Worm (Caenorhabditis elegans) whole organism, L1 larva: ENCODE measurements around the gene serp-1.2.
A peak's percentile ranks its signal among the peaks of the same experiment; 100 is the strongest.

Experiments
- C04F5.9 ChIP-seq: sonication (generic microtip); optimal IDR thresholded peaks from 2 replicates; lab custom pipeline; 2016; ENCODE audit warnings: missing genetic modification characterization, missing compliant biosample characterization
- C16A3.4 ChIP-seq: fragments of 150-350 bp; optimal IDR thresholded peaks from 2 replicates; lab custom pipeline; 2014; ENCODE audit warnings: missing biosample characterization, missing genetic modification characterization
- Y116A8C.19 ChIP-seq: sonication (generic microtip); optimal IDR thresholded peaks from 2 replicates; lab custom pipeline; 2016; ENCODE audit warnings: missing compliant biosample characterization, missing genetic modification characterization, borderline replicate concordance
- aha-1 ChIP-seq: fragments of 150-350 bp; optimal IDR thresholded peaks from 2 replicates; lab custom pipeline; 2014; ENCODE audit warnings: missing biosample characterization, missing genetic modification characterization
- aly-2 ChIP-seq: fragments of 150-350 bp; optimal IDR thresholded peaks from 2 replicates; lab custom pipeline; 2014; ENCODE audit warnings: missing biosample characterization, missing genetic modification characterization
- ama-1 ChIP-seq: fragments of 150-350 bp; optimal IDR thresholded peaks from 2 replicates; lab custom pipeline; 2014
- blmp-1 ChIP-seq: fragments of 150-350 bp; optimal IDR thresholded peaks from 2 replicates; lab custom pipeline; 2014; ENCODE audit warnings: missing biosample characterization, missing genetic modification characterization
- ceh-63 ChIP-seq: fragments of 200-800 bp; sonication (Bioruptor generic); optimal IDR thresholded peaks from 2 replicates; lab custom pipeline; 2018; ENCODE audit warnings: mild to moderate bottlenecking, missing genetic modification characterization, missing compliant biosample characterization
- ceh-8 ChIP-seq: fragments of 200-800 bp; sonication (Bioruptor generic); optimal IDR thresholded peaks from 2 replicates; lab custom pipeline; 2018; ENCODE audit warnings: mild to moderate bottlenecking, missing genetic modification characterization, moderate library complexity, missing compliant biosample characterization
- ceh-88 ChIP-seq: fragments of 200-800 bp; sonication (Bioruptor generic); IDR thresholded peaks from 2 replicates; pipeline ENCODE4 v1.3.6; 2022; ENCODE audit warnings: missing genetic modification characterization, missing compliant biosample characterization
- dpl-1 ChIP-seq, 3 experiments: fragments of 150-350 bp in 2 of 3; sonication (generic microtip) in 1 of 3; optimal IDR thresholded peaks; 2 replicates each; lab custom pipeline; 2014 to 2017; ENCODE audit warnings: missing biosample characterization in 3 of 3, missing genetic modification characterization in 3 of 3, missing genetic modification reagents in 3 of 3
- efl-3 ChIP-seq: fragments of 200-800 bp; sonication (Bioruptor generic); optimal IDR thresholded peaks from 2 replicates; lab custom pipeline; 2018; ENCODE audit warnings: mild to moderate bottlenecking, missing genetic modification characterization, missing compliant biosample characterization
- elt-3 ChIP-seq, 6 experiments: fragments of 150-350 bp in 1 of 6; sonication (generic microtip); optimal IDR thresholded peaks; 2 replicates each; lab custom pipeline; 2017 to 2018; ENCODE audit warnings: missing biosample characterization in 6 of 6, missing genetic modification characterization in 6 of 6, inconsistent platforms in 1 of 6
- ets-5 ChIP-seq: fragments of 200-800 bp; sonication (Bioruptor generic); IDR thresholded peaks from 2 replicates; pipeline ENCODE4 v1.3.6; 2022; ENCODE audit warnings: missing genetic modification characterization, missing compliant biosample characterization
- fkh-8 ChIP-seq: sonication (generic microtip); optimal IDR thresholded peaks from 2 replicates; lab custom pipeline; 2016; ENCODE audit warnings: mild to moderate bottlenecking, missing genetic modification characterization, missing compliant biosample characterization
- fos-1 ChIP-seq: fragments of 150-350 bp; optimal IDR thresholded peaks from 2 replicates; lab custom pipeline; 2014; ENCODE audit warnings: missing biosample characterization, missing genetic modification characterization
- hlh-17 ChIP-seq: fragments of 200-800 bp; sonication (Bioruptor generic); optimal IDR thresholded peaks from 2 replicates; lab custom pipeline; 2018; ENCODE audit warnings: missing genetic modification characterization, mild to moderate bottlenecking, missing compliant biosample characterization, moderate library complexity, borderline replicate concordance
- hlh-4 ChIP-seq: sonication (generic microtip); optimal IDR thresholded peaks from 2 replicates; lab custom pipeline; 2016; ENCODE audit warnings: mild to moderate bottlenecking, missing genetic modification characterization, missing compliant biosample characterization
- jun-1 ChIP-seq: fragments of 150-350 bp; optimal IDR thresholded peaks from 2 replicates; lab custom pipeline; 2014; ENCODE audit warnings: missing biosample characterization, missing genetic modification reagents, missing genetic modification characterization
- lin-13 ChIP-seq: fragments of 150-350 bp; optimal IDR thresholded peaks from 2 replicates; lab custom pipeline; 2014; ENCODE audit warnings: missing biosample characterization, missing genetic modification reagents, missing genetic modification characterization
- lin-14 ChIP-seq: fragments of 200-800 bp; sonication (Bioruptor generic); optimal IDR thresholded peaks from 2 replicates; lab custom pipeline; 2018; ENCODE audit warnings: mild to moderate bottlenecking, missing genetic modification characterization, moderate library complexity, missing compliant biosample characterization
- lin-39 ChIP-seq: fragments of 150-350 bp; optimal IDR thresholded peaks from 2 replicates; lab custom pipeline; 2014; ENCODE audit warnings: missing biosample characterization, missing genetic modification reagents, missing genetic modification characterization
- lir-3 ChIP-seq: sonication (generic microtip); optimal IDR thresholded peaks from 2 replicates; lab custom pipeline; 2016; ENCODE audit warnings: mild to moderate bottlenecking, missing genetic modification characterization, moderate library complexity, missing compliant biosample characterization; ENCODE audit not compliant: poor library complexity
- mdl-1 ChIP-seq, 2 experiments: fragments of 150-350 bp; optimal IDR thresholded peaks; 2 replicates each; lab custom pipeline; 2014 to 2017; ENCODE audit warnings: missing biosample characterization in 2 of 2, missing genetic modification characterization in 2 of 2, inconsistent platforms in 1 of 2
- mef-2 ChIP-seq: fragments of 150-350 bp; optimal IDR thresholded peaks from 2 replicates; lab custom pipeline; 2014; ENCODE audit warnings: missing biosample characterization, missing genetic modification characterization
- mep-1 ChIP-seq: fragments of 150-350 bp; optimal IDR thresholded peaks from 2 replicates; lab custom pipeline; 2014; ENCODE audit warnings: missing biosample characterization, missing genetic modification characterization
- nhr-11 ChIP-seq: fragments of 150-350 bp; optimal IDR thresholded peaks from 2 replicates; lab custom pipeline; 2014; ENCODE audit warnings: missing biosample characterization, missing genetic modification characterization
- nhr-20 ChIP-seq: sonication (generic microtip); optimal IDR thresholded peaks from 2 replicates; lab custom pipeline; 2016; ENCODE audit warnings: mild to moderate bottlenecking, missing genetic modification characterization, missing compliant biosample characterization
- nhr-28 ChIP-seq: fragments of 150-350 bp; optimal IDR thresholded peaks from 2 replicates; lab custom pipeline; 2014; ENCODE audit warnings: missing biosample characterization, missing genetic modification characterization
- nhr-77 ChIP-seq: fragments of 150-350 bp; optimal IDR thresholded peaks from 2 replicates; lab custom pipeline; 2014; ENCODE audit warnings: missing biosample characterization, missing genetic modification characterization
- nhr-85 ChIP-seq: sonication (generic microtip); peaks from one replicate; lab custom pipeline; 2016; ENCODE audit warnings: missing genetic modification characterization, inconsistent platforms, missing compliant biosample characterization
- pax-3 ChIP-seq: fragments of 200-800 bp; sonication (Bioruptor generic); optimal IDR thresholded peaks from 2 replicates; lab custom pipeline; 2018; ENCODE audit warnings: mild to moderate bottlenecking, missing genetic modification characterization, moderate library complexity, missing compliant biosample characterization
- snpc-4 ChIP-seq: fragments of 150-350 bp; optimal IDR thresholded peaks from 2 replicates; lab custom pipeline; 2014; ENCODE audit warnings: missing biosample characterization, missing genetic modification characterization
- sox-4 ChIP-seq: sonication (generic microtip); optimal IDR thresholded peaks from 2 replicates; lab custom pipeline; 2016; ENCODE audit warnings: missing genetic modification characterization, missing compliant biosample characterization
- unc-130 ChIP-seq: fragments of 150-350 bp; optimal IDR thresholded peaks from 2 replicates; lab custom pipeline; 2017; ENCODE audit warnings: missing biosample characterization, missing genetic modification characterization, inconsistent platforms
- unc-30 ChIP-seq: sonication (generic microtip); optimal IDR thresholded peaks from 2 replicates; lab custom pipeline; 2017; ENCODE audit warnings: missing biosample characterization, missing genetic modification characterization
- unc-62 ChIP-seq: fragments of 150-350 bp; optimal IDR thresholded peaks from 2 replicates; lab custom pipeline; 2014; ENCODE audit warnings: missing biosample characterization, missing genetic modification reagents, missing genetic modification characterization
- unc-98 ChIP-seq: fragments of 200-800 bp; sonication (Bioruptor generic); IDR thresholded peaks from 2 replicates; pipeline ENCODE4 v1.3.6; 2022; ENCODE audit warnings: missing genetic modification characterization, missing compliant biosample characterization
- vab-15 ChIP-seq: sonication (generic microtip); optimal IDR thresholded peaks from 2 replicates; lab custom pipeline; 2017; ENCODE audit warnings: missing genotype, mild to moderate bottlenecking, missing genetic modification characterization, missing compliant biosample characterization
- ztf-4 ChIP-seq: fragments of 150-350 bp; optimal IDR thresholded peaks from 2 replicates; lab custom pipeline; 2014; ENCODE audit warnings: missing biosample characterization, missing genetic modification characterization

serp-1.2 gene

ce11 chrIV:8188421-8189112 lies 36.9 kb upstream of the serp-1.2 start:
- peak; percentile 15 for TF ChIP-seq nhr-85 (tag; lab: Kevin White, UChicago)
- TF ChIP-seq dpl-1 (GFP tag; optimal IDR thresholded peaks at IDR 0.05; lab: Kevin White, UChicago), result no peak
- TF ChIP-seq, all 84 proteins: peak for 1

DNA sequence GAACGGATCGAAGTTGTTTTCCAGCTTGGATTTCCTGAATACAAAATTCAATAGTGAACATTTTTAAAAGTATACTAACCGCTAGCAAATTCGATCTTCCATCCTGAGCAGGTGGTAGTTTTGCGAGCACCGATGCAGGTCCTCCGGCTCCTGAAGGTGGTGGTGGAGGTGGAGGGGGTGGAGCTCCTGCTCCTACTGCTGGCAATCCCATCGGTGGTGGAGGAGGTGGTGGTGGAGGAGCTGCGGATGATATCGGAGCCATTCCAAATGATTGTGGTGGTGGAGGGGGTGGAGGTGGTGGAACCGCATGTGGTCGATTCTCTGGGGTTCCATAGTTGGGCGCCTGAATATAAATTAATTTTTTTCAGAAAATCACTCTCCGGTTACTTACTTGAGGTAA lies 35.8 kb upstream of the serp-1.2 start:
- TF ChIP-seq ama-1 (lab: Kevin White, UChicago), result no peak
- TF ChIP-seq aly-2, result no peak
- no peak for TF ChIP-seq nhr-28 (tag; lab: Kevin White, UChicago)
- no peak for TF ChIP-seq efl-3 (GFP tag; lab: Kevin White, UChicago)
- no peak for TF ChIP-seq fos-1 (tag; lab: Kevin White, UChicago)
- TF ChIP-seq mep-1 (tag; lab: Kevin White, UChicago), result no peak
- TF ChIP-seq Y116A8C.19, result no peak
- no peak for TF ChIP-seq nhr-20 (tag; lab: Kevin White, UChicago)
- TF ChIP-seq ceh-63 (GFP tag; lab: Kevin White, UChicago), result no peak
- no peak for TF ChIP-seq jun-1 (tag; lab: Kevin White, UChicago)
- no peak for TF ChIP-seq unc-30 (tag; lab: Kevin White, UChicago)
- no peak for TF ChIP-seq mef-2 (tag; lab: Kevin White, UChicago)
- no peak for TF ChIP-seq dpl-1 (GFP tag; optimal IDR thresholded peaks at IDR 0.05; lab: Kevin White, UChicago)
- TF ChIP-seq mdl-1 (tag; optimal IDR thresholded peaks at IDR 0.05; lab: Kevin White, UChicago), result no peak
- no peak for TF ChIP-seq ceh-88 (GFP tag; lab: Robert Waterston, UW)
- TF ChIP-seq lin-13, result no peak
- no peak for TF ChIP-seq C16A3.4
- TF ChIP-seq aha-1 (tag; lab: Kevin White, UChicago), result no peak
- no peak for TF ChIP-seq unc-98
- TF ChIP-seq hlh-4 (tag; lab: Kevin White, UChicago), result no peak

ce11 chrIV:8192878-8193277 lies 32.6 kb upstream of the serp-1.2 start:
- TF ChIP-seq hlh-17 (GFP tag; lab: Kevin White, UChicago) (no peak), unc-130 (no peak), aly-2 (no peak), blmp-1 (no peak), efl-3 (GFP tag; lab: Kevin White, UChicago) (no peak), nhr-85 (tag; lab: Kevin White, UChicago) (no peak), ama-1 (lab: Kevin White, UChicago) (no peak), lin-14 (GFP tag; lab: Kevin White, UChicago) (no peak), pax-3 (tag; lab: Kevin White, UChicago) (no peak), sox-4 (tag; lab: Kevin White, UChicago) (no peak)

ce11 chrIV:8198851-8199250 lies 26.6 kb upstream of the serp-1.2 start, which contains the start of gene wsp-1:
TSS of gene wsp-1 (minus strand) at chrIV:8198951.
- no peak for TF ChIP-seq lin-39 (tag; lab: Kevin White, UChicago)
- TF ChIP-seq hlh-17 (GFP tag; lab: Kevin White, UChicago), result no peak
- TF ChIP-seq, all 84 proteins: peak for 0

ce11 chrIV:8199274-8199673 lies 26.2 kb upstream of the serp-1.2 start:
- TF ChIP-seq snpc-4 (tag; lab: Kevin White, UChicago), result no peak
- no peak for TF ChIP-seq dpl-1 (GFP tag; optimal IDR thresholded peaks at IDR 0.05; lab: Kevin White, UChicago)
- no peak for TF ChIP-seq pax-3 (tag; lab: Kevin White, UChicago)

ce11 chrIV:8199824-8200223 lies 25.6 kb upstream of the serp-1.2 start:
- no peak for TF ChIP-seq pax-3 (tag; lab: Kevin White, UChicago)
- no peak for TF ChIP-seq ztf-4 (tag; lab: Kevin White, UChicago)
- TF ChIP-seq vab-15, result no peak
- TF ChIP-seq lir-3 (tag; lab: Kevin White, UChicago), result no peak
- no peak for TF ChIP-seq C04F5.9
- no peak for TF ChIP-seq ceh-8 (GFP tag; lab: Kevin White, UChicago)
- no peak for TF ChIP-seq ets-5 (GFP tag; lab: Robert Waterston, UW)
- no peak for TF ChIP-seq nhr-77 (tag; lab: Kevin White, UChicago)
- TF ChIP-seq lin-39 (tag; lab: Kevin White, UChicago), result no peak
- no peak for TF ChIP-seq nhr-11 (tag; lab: Kevin White, UChicago)
- TF ChIP-seq unc-130, result no peak
- no peak for TF ChIP-seq fkh-8 (tag; lab: Kevin White, UChicago)
- TF ChIP-seq ceh-88 (GFP tag; lab: Robert Waterston, UW), result no peak
- no peak for TF ChIP-seq unc-62 (GFP tag; lab: Kevin White, UChicago)
- TF ChIP-seq blmp-1, result no peak
- TF ChIP-seq elt-3 (tag; optimal IDR thresholded peaks at IDR 0.05; lab: Kevin White, UChicago), result no peak
- TF ChIP-seq, all 84 proteins: peak for 0
